Fruit fly (Drosophila melanogaster) whole organism, embryonic: ENCODE data around the gene Pp1alpha-96A.
A peak's percentile ranks its signal among the peaks of the same experiment; 100 is the strongest.

Experiments used
- Atf6 ChIP-seq: fragments of 200-800 bp; sonication (Bioruptor generic); IDR thresholded peaks from 2 replicates; pipeline ENCODE4 v1.3.6; 2022; ENCODE audit warnings: missing biosample characterization, missing genetic modification characterization
- CG10209 ChIP-seq: fragments of 200-800 bp; sonication (Bioruptor generic); optimal IDR thresholded peaks from 3 replicates; lab custom pipeline; 2017; ENCODE audit warnings: missing biosample characterization, mild to moderate bottlenecking, missing genetic modification characterization, missing genetic modification reagents
- CG10543 ChIP-seq: fragments of 200-800 bp; sonication (Bioruptor generic); optimal IDR thresholded peaks from 3 replicates; lab custom pipeline; 2017; ENCODE audit warnings: missing biosample characterization, mild to moderate bottlenecking, missing genetic modification characterization, moderate library complexity
- CG12155 ChIP-seq: fragments of 200-800 bp; sonication (Bioruptor generic); optimal IDR thresholded peaks from 3 replicates; lab custom pipeline; 2016; ENCODE audit warnings: missing biosample characterization, missing genetic modification characterization
- CG12391 ChIP-seq: fragments of 200-800 bp; sonication (Bioruptor generic); optimal IDR thresholded peaks from 3 replicates; lab custom pipeline; 2018; ENCODE audit warnings: missing biosample characterization, mild to moderate bottlenecking, missing genetic modification characterization, moderate library complexity
- CG12769 ChIP-seq: fragments of 200-800 bp; sonication (Bioruptor generic); optimal IDR thresholded peaks from 2 replicates; lab custom pipeline; 2019; ENCODE audit warnings: missing biosample characterization, mild to moderate bottlenecking, missing genetic modification characterization, moderate library complexity
- CG13894 ChIP-seq: fragments of 200-800 bp; sonication (Bioruptor generic); optimal IDR thresholded peaks from 3 replicates; lab custom pipeline; 2018; ENCODE audit warnings: missing biosample characterization, mild to moderate bottlenecking, missing genetic modification characterization, moderate library complexity
- CG14014 ChIP-seq: fragments of 200-800 bp; sonication (Bioruptor generic); IDR thresholded peaks from 2 replicates; pipeline ENCODE4 v1.3.6; 2022; ENCODE audit warnings: missing biosample characterization, missing genetic modification characterization
- CG15601 ChIP-seq: fragments of 200-800 bp; sonication (Bioruptor generic); optimal IDR thresholded peaks from 3 replicates; lab custom pipeline; 2019; ENCODE audit warnings: missing biosample characterization, mild to moderate bottlenecking, missing genetic modification characterization, moderate library complexity
- CG18476 ChIP-seq: fragments of 200-800 bp; sonication (Bioruptor generic); optimal IDR thresholded peaks from 2 replicates; lab custom pipeline; 2016; ENCODE audit warnings: missing biosample characterization, mild to moderate bottlenecking, missing genetic modification characterization
- CG32532 ChIP-seq: fragments of 200-800 bp; sonication (Bioruptor generic); IDR thresholded peaks from 2 replicates; pipeline ENCODE4 v1.3.6; 2022; ENCODE audit warnings: missing biosample characterization, missing genetic modification characterization
- CG4360 ChIP-seq: fragments of 200-800 bp; sonication (Bioruptor generic); IDR thresholded peaks from 2 replicates; pipeline ENCODE4 v1.3.6; 2022; ENCODE audit warnings: missing biosample characterization, missing genetic modification characterization
- CG4730 ChIP-seq: fragments of 200-800 bp; sonication (Bioruptor generic); IDR thresholded peaks from 2 replicates; pipeline ENCODE4 v1.3.6; 2022; ENCODE audit warnings: missing biosample characterization, missing genetic modification characterization
- CG7963 ChIP-seq: fragments of 200-800 bp; sonication (Bioruptor generic); IDR thresholded peaks from 3 replicates; pipeline ENCODE4 v1.3.6; 2022; ENCODE audit warnings: missing biosample characterization, missing genetic modification characterization; ENCODE audit not compliant: partially characterized antibody
- CG7987 ChIP-seq: fragments of 200-800 bp; sonication (Bioruptor generic); optimal IDR thresholded peaks from 2 replicates; lab custom pipeline; 2018; ENCODE audit warnings: missing biosample characterization, mild to moderate bottlenecking, missing genetic modification characterization, moderate library complexity
- CG8290 ChIP-seq, 3 experiments: fragments of 200-800 bp; sonication (Bioruptor generic); optimal IDR thresholded peaks; 2 replicates each; lab custom pipeline; 2016 to 2019; ENCODE audit warnings: missing biosample characterization in 3 of 3, missing genetic modification characterization in 3 of 3, mild to moderate bottlenecking in 2 of 3, moderate library complexity in 1 of 3
- CG9437 ChIP-seq: fragments of 200-800 bp; sonication (Bioruptor generic); optimal IDR thresholded peaks from 2 replicates; lab custom pipeline; 2018; ENCODE audit warnings: missing biosample characterization, mild to moderate bottlenecking, missing genetic modification characterization
- D ChIP-seq, 2 experiments: fragments of 200-800 bp in 1 of 2; fragments of >200 bp in 1 of 2; sonication (Bioruptor generic) in 1 of 2; optimal IDR thresholded peaks; 2 replicates in 1 of 2; 3 replicates in 1 of 2; lab custom pipeline; 2017; ENCODE audit warnings: mild to moderate bottlenecking in 1 of 2, missing biosample characterization in 1 of 2, missing genetic modification characterization in 1 of 2, missing genetic modification reagents in 1 of 2
- Dbx ChIP-seq: fragments of 200-800 bp; sonication (Bioruptor generic); IDR thresholded peaks from 3 replicates; pipeline ENCODE4 v1.3.6; 2022; ENCODE audit warnings: missing biosample characterization, missing genetic modification characterization
- Deaf1 ChIP-seq: fragments of 200-800 bp; optimal IDR thresholded peaks from 3 replicates; lab custom pipeline; 2019; ENCODE audit warnings: missing biosample characterization, mild to moderate bottlenecking, missing genetic modification characterization, moderate library complexity
- GATAe ChIP-seq: fragments of 200-800 bp; sonication (Bioruptor generic); conservative IDR thresholded peaks from 2 replicates; pipeline ENCODE4 v1.3.6; 2022; ENCODE audit warnings: missing biosample characterization, missing genetic modification characterization
- Hmx ChIP-seq: fragments of 200-800 bp; sonication (Bioruptor generic); optimal IDR thresholded peaks from 2 replicates; lab custom pipeline; 2016; ENCODE audit warnings: missing biosample characterization, missing genetic modification characterization
- NfI ChIP-seq: fragments of 200-800 bp; sonication (Bioruptor generic); optimal IDR thresholded peaks from 3 replicates; lab custom pipeline; 2018; ENCODE audit warnings: missing biosample characterization, mild to moderate bottlenecking, missing genetic modification characterization, moderate library complexity
- Scr ChIP-seq: fragments of 200-800 bp; sonication (Bioruptor generic); IDR thresholded peaks from 2 replicates; pipeline ENCODE4 v1.3.6; 2022; ENCODE audit warnings: missing biosample characterization, missing genetic modification characterization; ENCODE audit not compliant: partially characterized antibody
- Trl ChIP-seq, 3 experiments: fragments of >200 bp in 2 of 3; fragments of 200-800 bp in 1 of 3; sonication (Bioruptor generic) in 1 of 3; optimal IDR thresholded peaks; 2 replicates in 1 of 3; 3 replicates in 2 of 3; lab custom pipeline; 2016 to 2017; ENCODE audit warnings: missing biosample characterization in 1 of 3, missing genetic modification characterization in 1 of 3
- Vsx1 ChIP-seq: fragments of 200-800 bp; sonication (Bioruptor generic); optimal IDR thresholded peaks from 2 replicates; lab custom pipeline; 2017; ENCODE audit warnings: missing biosample characterization, mild to moderate bottlenecking, missing genetic modification characterization, missing genetic modification reagents
- abd-A ChIP-seq: fragments of 200-800 bp; sonication (Bioruptor generic); optimal IDR thresholded peaks from 3 replicates; lab custom pipeline; 2019; ENCODE audit warnings: missing biosample characterization, mild to moderate bottlenecking, missing genetic modification characterization, moderate library complexity
- bsh ChIP-seq, 2 experiments: fragments of 200-800 bp; sonication (Bioruptor generic); optimal IDR thresholded peaks; 2 replicates each; lab custom pipeline; 2017 to 2018; ENCODE audit warnings: mild to moderate bottlenecking in 2 of 2, missing biosample characterization in 2 of 2, missing genetic modification characterization in 2 of 2, moderate library complexity in 1 of 2
- chinmo ChIP-seq: fragments of 200-800 bp; sonication (Bioruptor generic); IDR thresholded peaks from 4 replicates; pipeline ENCODE4 v1.3.6; 2022; ENCODE audit warnings: missing biosample characterization, missing genetic modification characterization; ENCODE audit not compliant: partially characterized antibody
- crol ChIP-seq: fragments of 200-800 bp; sonication (Bioruptor generic); IDR thresholded peaks from 2 replicates; pipeline ENCODE4 v1.3.6; 2022; ENCODE audit warnings: missing biosample characterization, missing genetic modification characterization
- en ChIP-seq: fragments of 200-800 bp; sonication (Bioruptor generic); optimal IDR thresholded peaks from 2 replicates; lab custom pipeline; 2016; ENCODE audit warnings: missing biosample characterization, missing genetic modification characterization
- fd3F ChIP-seq: fragments of 200-800 bp; sonication (Bioruptor generic); optimal IDR thresholded peaks from 2 replicates; lab custom pipeline; 2018; ENCODE audit warnings: missing biosample characterization, mild to moderate bottlenecking, missing genetic modification characterization, moderate library complexity
- ftz-f1 ChIP-seq: fragments of 200-800 bp; sonication (Bioruptor generic); optimal IDR thresholded peaks from 2 replicates; lab custom pipeline; 2016; ENCODE audit warnings: missing biosample characterization, missing genetic modification characterization
- fu2 ChIP-seq: fragments of 200-800 bp; sonication (Bioruptor generic); optimal IDR thresholded peaks from 2 replicates; lab custom pipeline; 2016; ENCODE audit warnings: missing biosample characterization, missing genetic modification characterization
- gsb-n ChIP-seq: fragments of 200-800 bp; sonication (Bioruptor generic); optimal IDR thresholded peaks from 3 replicates; lab custom pipeline; 2018; ENCODE audit warnings: missing biosample characterization, mild to moderate bottlenecking, missing genetic modification characterization
- hb ChIP-seq: fragments of 200-800 bp; sonication (Bioruptor generic); IDR thresholded peaks from 3 replicates; pipeline ENCODE4 v1.3.6; 2022; ENCODE audit warnings: missing biosample characterization, missing genetic modification characterization; ENCODE audit not compliant: partially characterized antibody
- mirr ChIP-seq: fragments of 200-800 bp; sonication (Bioruptor generic); optimal IDR thresholded peaks from 3 replicates; lab custom pipeline; 2018; ENCODE audit warnings: missing biosample characterization, mild to moderate bottlenecking, missing genetic modification characterization
- nom ChIP-seq: fragments of 200-800 bp; sonication (Bioruptor generic); optimal IDR thresholded peaks from 2 replicates; lab custom pipeline; 2017; ENCODE audit warnings: missing biosample characterization, missing genetic modification characterization, mild to moderate bottlenecking, moderate library complexity, missing genetic modification reagents
- org-1 ChIP-seq: fragments of 200-800 bp; sonication (Bioruptor generic); optimal IDR thresholded peaks from 2 replicates; lab custom pipeline; 2017; ENCODE audit warnings: missing biosample characterization, missing genetic modification characterization
- pb ChIP-seq: fragments of 200-800 bp; sonication (Bioruptor generic); optimal IDR thresholded peaks from 3 replicates; lab custom pipeline; 2016; ENCODE audit warnings: missing biosample characterization, missing genetic modification characterization
- scrt ChIP-seq: fragments of 200-800 bp; sonication (Bioruptor generic); optimal IDR thresholded peaks from 2 replicates; lab custom pipeline; 2018; ENCODE audit warnings: missing biosample characterization, mild to moderate bottlenecking, missing genetic modification characterization, moderate library complexity
- sd ChIP-seq: fragments of 200-800 bp; sonication (Bioruptor generic); optimal IDR thresholded peaks from 3 replicates; lab custom pipeline; 2018; ENCODE audit warnings: missing biosample characterization, mild to moderate bottlenecking, missing genetic modification characterization, moderate library complexity
- sens ChIP-seq: fragments of 200-800 bp; sonication (Bioruptor generic); peaks from one replicate; lab custom pipeline; 2016; ENCODE audit warnings: missing biosample characterization, missing genetic modification characterization
- sqz ChIP-seq: fragments of 200-800 bp; sonication (Bioruptor generic); optimal IDR thresholded peaks from 3 replicates; lab custom pipeline; 2018; ENCODE audit warnings: missing biosample characterization, mild to moderate bottlenecking, missing genetic modification characterization
- vvl ChIP-seq: fragments of 200-800 bp; sonication (Bioruptor generic); IDR thresholded peaks from 2 replicates; pipeline ENCODE4 v1.3.6; 2022; ENCODE audit warnings: missing biosample characterization, missing genetic modification characterization
- z ChIP-seq: fragments of 200-800 bp; sonication (Bioruptor generic); IDR thresholded peaks from 3 replicates; pipeline ENCODE4 v1.3.6; 2022; ENCODE audit warnings: missing biosample characterization, missing genetic modification characterization
- zf30C ChIP-seq: fragments of 200-800 bp; sonication (Bioruptor generic); optimal IDR thresholded peaks from 3 replicates; lab custom pipeline; 2018; ENCODE audit warnings: missing biosample characterization, mild to moderate bottlenecking, missing genetic modification characterization

Pp1alpha-96A gene

dm6 chr3R:24549834-24550233, 31.8 kb downstream of the Pp1alpha-96A start:
- TF ChIP-seq hb (GFP tag; lab: Robert Waterston, UW), result no peak
- TF ChIP-seq bsh (GFP tag; optimal IDR thresholded peaks at IDR 0.05; lab: Kevin White, UChicago), result peak in 1 of 2 experiments; percentile 25
- peak; percentile 47 for TF ChIP-seq mirr (GFP tag; lab: Kevin White, UChicago)
- peak in 1 of 2 experiments; percentile 39 for TF ChIP-seq Trl (optimal IDR thresholded peaks at IDR 0.05; lab: Kevin White, UChicago)
- no peak for TF ChIP-seq Trl (GFP tag; optimal IDR thresholded peaks at IDR 0.05; lab: Kevin White, UChicago)
- TF ChIP-seq CG4730 (GFP tag; lab: Robert Waterston, UW), result peak; percentile 7; the same call in 1 of the 2 replicates
- no peak for TF ChIP-seq pb (GFP tag; lab: Kevin White, UChicago)
- peak; percentile 15 for TF ChIP-seq sqz (GFP tag; lab: Kevin White, UChicago)
- peak; percentile 28; the same call in 1 of the 2 replicates for TF ChIP-seq CG32532 (GFP tag; lab: Robert Waterston, UW)
- no peak for TF ChIP-seq CG8290 (GFP tag; optimal IDR thresholded peaks at IDR 0.05; lab: Kevin White, UChicago)
- peak in 1 of 2 experiments; percentile 3 for TF ChIP-seq CG8290 (tag; optimal IDR thresholded peaks at IDR 0.05; lab: Kevin White, UChicago)
- peak; percentile 71; the same call in 1 of the 4 replicates for TF ChIP-seq chinmo (GFP tag; lab: Robert Waterston, UW)
- TF ChIP-seq Dbx (GFP tag; lab: Robert Waterston, UW), result 0 out of 3 replicates have a peak, but pooled peaks have one; percentile 12
- no peak for TF ChIP-seq org-1 (GFP tag; lab: Kevin White, UChicago)
- TF ChIP-seq CG13894 (tag; lab: Kevin White, UChicago), result peak; percentile 77
- TF ChIP-seq NfI (GFP tag; lab: Kevin White, UChicago), result no peak
- 0 out of 2 replicates have a peak, but pooled peaks have one; percentile 28 for TF ChIP-seq vvl (GFP tag; lab: Robert Waterston, UW)
- peak; percentile 20 for TF ChIP-seq ftz-f1
- TF ChIP-seq GATAe, result no peak
- TF ChIP-seq Vsx1 (GFP tag; lab: Kevin White, UChicago), result no peak
- TF ChIP-seq z (GFP tag; lab: Robert Waterston, UW), result peak; percentile 70; the same call in 1 of the 3 replicates
- peak; percentile 99 for TF ChIP-seq nom (GFP tag; lab: Kevin White, UChicago)
- peak; percentile 7 for TF ChIP-seq CG10543 (GFP tag; lab: Kevin White, UChicago)
- peak; percentile 82 for TF ChIP-seq CG12769 (tag; lab: Kevin White, UChicago)
- TF ChIP-seq Deaf1 (tag; lab: Kevin White, UChicago), result peak; percentile 31
- TF ChIP-seq scrt (GFP tag; lab: Kevin White, UChicago), result peak; percentile 95
- peak; percentile 89 for TF ChIP-seq abd-A (tag; lab: Kevin White, UChicago)
- TF ChIP-seq CG7963 (GFP tag; lab: Robert Waterston, UW), result 0 out of 3 replicates have a peak, but pooled peaks have one; percentile 27
- TF ChIP-seq fu2 (GFP tag; lab: Kevin White, UChicago), result no peak
- TF ChIP-seq sd (tag; lab: Kevin White, UChicago), result peak; percentile 81
- TF ChIP-seq CG12391 (tag; lab: Kevin White, UChicago), result no peak
- TF ChIP-seq CG14014 (GFP tag; lab: Robert Waterston, UW), result no peak
- TF ChIP-seq, all 482 proteins: peak for 21

- TF ChIP-seq Scr (GFP tag; lab: Robert Waterston, UW), result no peak
- no peak for TF ChIP-seq crol (GFP tag; lab: Robert Waterston, UW)
- TF ChIP-seq zf30C, result no peak
- no peak for TF ChIP-seq D (optimal IDR thresholded peaks at IDR 0.05; lab: Kevin White, UChicago)
- no peak for TF ChIP-seq D (GFP tag; optimal IDR thresholded peaks at IDR 0.05; lab: Kevin White, UChicago)
- no peak for TF ChIP-seq Hmx (GFP tag; lab: Kevin White, UChicago)
- TF ChIP-seq CG12155 (GFP tag; lab: Kevin White, UChicago), result no peak
- TF ChIP-seq en (GFP tag; lab: Kevin White, UChicago), result no peak
- no peak for TF ChIP-seq gsb-n (tag; lab: Kevin White, UChicago)
- no peak for TF ChIP-seq CG7987
- TF ChIP-seq CG15601 (tag; lab: Kevin White, UChicago), result no peak
- no peak for TF ChIP-seq fd3F (GFP tag; lab: Kevin White, UChicago)
- peak; percentile 86 for TF ChIP-seq sd (tag; lab: Kevin White, UChicago)
- 0 out of 2 replicates have a peak, but pooled peaks have one; percentile 23 for TF ChIP-seq Atf6 (GFP tag; lab: Robert Waterston, UW)
- TF ChIP-seq CG18476 (GFP tag; lab: Kevin White, UChicago), result no peak
- peak; percentile 39 for TF ChIP-seq sens (GFP tag; lab: Kevin White, UChicago)
- no peak for TF ChIP-seq CG10209
- no peak for TF ChIP-seq CG4360 (GFP tag; lab: Robert Waterston, UW)
- TF ChIP-seq CG9437 (GFP tag; lab: Kevin White, UChicago), result no peak
These were observed 32.8 kb downstream of the Pp1alpha-96A start for dm6 chr3R:24550802-24551391.
